Worm (Caenorhabditis elegans) whole organism, L4 larva: ENCODE data around the gene Y57G11C.51.

ENCODE experiments used
- F26F4.8 ChIP-seq: fragments of 200-800 bp; sonication (Bioruptor generic); conservative IDR thresholded peaks from 2 replicates; pipeline ENCODE4 v1.3.6; 2022; ENCODE audit warnings: missing genetic modification characterization, missing compliant biosample characterization
- F44E2.7 ChIP-seq: fragments of 200-800 bp; sonication (Bioruptor generic); IDR thresholded peaks from 2 replicates; pipeline ENCODE4 v2.1.2; 2022; ENCODE audit warnings: missing genetic modification characterization, missing compliant biosample characterization
- F49E8.2 ChIP-seq: sonication (generic microtip); optimal IDR thresholded peaks from 2 replicates; lab custom pipeline; 2016; ENCODE audit warnings: missing compliant biosample characterization, mild to moderate bottlenecking, missing genetic modification characterization, borderline replicate concordance
- Y105C5A.15 ChIP-seq: fragments of 200-800 bp; sonication (Bioruptor generic); IDR thresholded peaks from 2 replicates; pipeline ENCODE4 v1.3.6; 2022; ENCODE audit warnings: missing genetic modification characterization, missing compliant biosample characterization
- Y75B8A.6 ChIP-seq: fragments of 200-800 bp; sonication (Bioruptor generic); IDR thresholded peaks from 2 replicates; pipeline ENCODE4 v1.3.6; 2022; ENCODE audit warnings: missing genetic modification reagents, missing genetic modification characterization, missing compliant biosample characterization
- aha-1 ChIP-seq: fragments of 150-350 bp; peaks from one replicate; lab custom pipeline; 2014; ENCODE audit warnings: missing biosample characterization, missing genetic modification characterization
- ama-1 ChIP-seq: fragments of 150-350 bp; optimal IDR thresholded peaks from 2 replicates; lab custom pipeline; 2014; ENCODE audit warnings: inconsistent platforms, mixed read lengths
- ceh-44 ChIP-seq: fragments of 200-800 bp; sonication (Bioruptor generic); IDR thresholded peaks from 2 replicates; pipeline ENCODE4 v1.3.6; 2022; ENCODE audit warnings: missing genetic modification reagents, missing genetic modification characterization, missing compliant biosample characterization
- cey-2 ChIP-seq: sonication (generic microtip); optimal IDR thresholded peaks from 3 replicates; lab custom pipeline; 2017; ENCODE audit warnings: missing genetic modification characterization, mild to moderate bottlenecking, missing compliant biosample characterization, antibody characterized with exemption, borderline replicate concordance; ENCODE audit not compliant: insufficient read depth
- daf-16 ChIP-seq, 3 experiments: sonication (generic microtip); optimal IDR thresholded peaks; 2 replicates each; lab custom pipeline; 2016 to 2017; ENCODE audit warnings: missing genetic modification characterization in 3 of 3, missing genetic modification reagents in 3 of 3, mild to moderate bottlenecking in 2 of 3, missing compliant biosample characterization in 2 of 3, missing biosample characterization in 1 of 3, moderate library complexity in 1 of 3
- daf-19 ChIP-seq: fragments of 200-800 bp; sonication (Bioruptor generic); conservative IDR thresholded peaks from 2 replicates; pipeline ENCODE4 v1.3.6; 2022; ENCODE audit warnings: missing genetic modification characterization, missing compliant biosample characterization
- dpl-1 ChIP-seq: fragments of 150-350 bp; optimal IDR thresholded peaks from 2 replicates; lab custom pipeline; 2014; ENCODE audit warnings: missing biosample characterization, missing genetic modification reagents, missing genetic modification characterization
- duxl-1 ChIP-seq: sonication (generic microtip); optimal IDR thresholded peaks from 2 replicates; lab custom pipeline; 2016; ENCODE audit warnings: mild to moderate bottlenecking, missing genetic modification characterization, moderate library complexity, missing compliant biosample characterization; ENCODE audit not compliant: poor library complexity
- egl-43 ChIP-seq: fragments of 200-800 bp; sonication (Bioruptor generic); IDR thresholded peaks from 2 replicates; pipeline ENCODE4 v1.3.6; 2022; ENCODE audit warnings: missing genetic modification reagents, missing genetic modification characterization, missing compliant biosample characterization
- jun-1 ChIP-seq: fragments of 150-350 bp; optimal IDR thresholded peaks from 2 replicates; lab custom pipeline; 2014; ENCODE audit warnings: missing biosample characterization, missing genetic modification reagents, missing genetic modification characterization
- lin-39 ChIP-seq: fragments of 150-350 bp; optimal IDR thresholded peaks from 2 replicates; lab custom pipeline; 2014; ENCODE audit warnings: missing biosample characterization, missing genetic modification reagents, missing genetic modification characterization
- lsy-2 ChIP-seq, 2 experiments: fragments of 150-350 bp in 1 of 2; sonication (generic microtip) in 1 of 2; optimal IDR thresholded peaks; 2 replicates each; lab custom pipeline; 2014 to 2017; ENCODE audit warnings: missing biosample characterization in 2 of 2, missing genetic modification characterization in 2 of 2
- madf-9 ChIP-seq: fragments of 200-800 bp; sonication (Bioruptor generic); conservative IDR thresholded peaks from 2 replicates; pipeline ENCODE4 v1.3.6; 2022; ENCODE audit warnings: missing genetic modification reagents, missing genetic modification characterization, missing compliant biosample characterization
- mdl-1 ChIP-seq, 2 experiments: fragments of 150-350 bp in 1 of 2; sonication (generic microtip) in 1 of 2; optimal IDR thresholded peaks; 2 replicates each; lab custom pipeline; 2014 to 2017; ENCODE audit warnings: missing biosample characterization in 2 of 2, missing genetic modification characterization in 2 of 2
- nhr-102 ChIP-seq: sonication (generic microtip); optimal IDR thresholded peaks from 2 replicates; lab custom pipeline; 2016; ENCODE audit warnings: mild to moderate bottlenecking, missing genetic modification characterization, moderate library complexity, missing compliant biosample characterization
- nhr-237 ChIP-seq: sonication (generic microtip); optimal IDR thresholded peaks from 2 replicates; lab custom pipeline; 2017; ENCODE audit warnings: missing biosample characterization, missing genetic modification characterization
- nhr-28 ChIP-seq: fragments of 150-350 bp; optimal IDR thresholded peaks from 2 replicates; lab custom pipeline; 2014; ENCODE audit warnings: missing biosample characterization, missing genetic modification characterization
- php-3 ChIP-seq: fragments of 200-800 bp; sonication (Bioruptor generic); IDR thresholded peaks from 2 replicates; pipeline ENCODE4 v1.3.6; 2022; ENCODE audit warnings: missing genetic modification reagents, missing genetic modification characterization, missing compliant biosample characterization
- skn-1 ChIP-seq: fragments of 150-350 bp; optimal IDR thresholded peaks from 2 replicates; lab custom pipeline; 2014; ENCODE audit warnings: missing biosample characterization, missing genetic modification characterization
- snpc-1.2 ChIP-seq: fragments of 200-800 bp; sonication (Bioruptor generic); IDR thresholded peaks from 2 replicates; pipeline ENCODE4 v1.3.6; 2022; ENCODE audit warnings: missing genetic modification reagents, missing genetic modification characterization, missing compliant biosample characterization
- tra-1 ChIP-seq: fragments of 200-800 bp; sonication (Bioruptor generic); IDR thresholded peaks from 2 replicates; pipeline ENCODE4 v1.3.6; 2022; ENCODE audit warnings: missing genetic modification reagents, missing genetic modification characterization, missing compliant biosample characterization
- unc-39 ChIP-seq: sonication (generic microtip); optimal IDR thresholded peaks from 2 replicates; lab custom pipeline; 2017; ENCODE audit warnings: missing biosample characterization, missing genetic modification characterization
- vab-7 ChIP-seq: fragments of 200-800 bp; sonication (Bioruptor generic); IDR thresholded peaks from 2 replicates; pipeline ENCODE4 v1.3.6; 2022; ENCODE audit warnings: missing genetic modification reagents, missing genetic modification characterization, missing compliant biosample characterization
- zfp-3 ChIP-seq: fragments of 200-800 bp; sonication (Bioruptor generic); conservative IDR thresholded peaks from 2 replicates; pipeline ENCODE4 v1.3.6; 2022; ENCODE audit warnings: missing genetic modification reagents, missing genetic modification characterization, missing compliant biosample characterization

The Y57G11C.51 gene

DNA sequence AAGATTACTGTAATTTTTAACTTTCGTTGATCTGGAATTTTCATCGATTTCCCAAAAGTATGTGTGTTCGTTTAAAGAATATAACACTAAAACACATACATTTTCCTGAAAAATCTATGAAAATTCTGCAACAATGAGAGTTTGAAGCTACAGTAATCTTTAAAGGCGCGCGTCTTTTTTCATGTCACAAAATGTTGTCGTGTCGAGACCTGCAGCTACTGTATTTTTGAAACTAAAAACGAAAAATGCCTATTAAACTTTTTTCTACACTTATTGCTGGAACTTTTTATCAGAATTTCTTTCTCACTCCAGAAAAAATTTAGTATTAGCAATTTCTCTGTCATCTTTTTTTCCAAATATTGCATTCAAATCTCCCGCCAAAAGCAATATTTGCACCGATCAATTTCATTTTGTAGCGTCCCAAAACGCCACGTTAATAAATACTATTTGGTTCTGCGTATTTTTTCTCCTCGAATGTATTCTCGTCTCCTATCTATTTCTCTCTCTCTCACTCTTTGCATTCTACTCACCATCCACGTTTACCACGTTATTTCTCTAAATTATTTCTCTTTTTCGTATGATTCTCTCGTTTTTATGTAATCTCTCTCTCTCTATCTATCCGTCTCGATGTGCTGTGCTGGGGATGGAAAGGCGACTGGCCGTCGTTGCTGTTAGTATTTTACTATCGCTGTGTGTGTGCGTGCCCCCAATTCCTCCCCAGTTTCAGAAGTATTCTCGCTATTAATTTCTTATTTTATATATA, 12.2 kb upstream of the Y57G11C.51 start, which contains the start of gene melo-1 (continued):
- TF ChIP-seq nhr-28 (tag; lab: Kevin White, UChicago) (peak; percentile 50), skn-1 (tag; lab: Kevin White, UChicago) (no peak), daf-19 (GFP tag; lab: Robert Waterston, UW) (no peak), lin-39 (tag; lab: Kevin White, UChicago) (no peak), jun-1 (tag; lab: Kevin White, UChicago) (peak; percentile 4), nhr-237 (tag; lab: Kevin White, UChicago) (no peak)
- TF ChIP-seq, all 104 proteins: peak for 21

DNA sequence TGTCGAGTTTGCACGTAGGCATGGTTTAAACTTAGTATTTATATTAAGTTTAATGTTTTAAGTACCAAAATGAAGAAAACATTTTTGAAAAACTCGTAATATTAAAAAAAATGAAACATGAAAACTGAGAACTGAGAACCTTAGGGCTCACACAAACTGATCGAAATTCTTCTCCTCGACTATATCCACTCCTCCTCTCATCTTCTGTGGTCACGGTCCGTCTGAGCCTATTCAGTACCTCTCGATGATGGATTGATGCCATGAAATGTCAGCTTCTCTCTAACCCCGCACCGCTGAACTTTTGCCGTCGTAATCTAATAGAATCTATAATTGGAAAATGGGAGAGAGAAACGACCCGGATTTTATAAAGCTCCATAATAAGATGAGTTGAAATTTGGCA, 10.1 kb upstream of the Y57G11C.51 start, which contains the start of gene nlp-56:
TSS of gene nlp-56 (minus strand) at position 257 of the 400 bp plus-strand sequence.
- TF ChIP-seq ama-1 (lab: Kevin White, UChicago): no peak
- no peak for TF ChIP-seq unc-39 (tag; lab: Kevin White, UChicago)
- TF ChIP-seq snpc-1.2 (GFP tag; lab: Robert Waterston, UW): no peak
- TF ChIP-seq daf-16 (GFP tag; optimal IDR thresholded peaks at IDR 0.05; lab: Kevin White, UChicago): no peak
- no peak for TF ChIP-seq daf-16 (tag; optimal IDR thresholded peaks at IDR 0.05; lab: Kevin White, UChicago)
- peak; percentile 93 for TF ChIP-seq aha-1

- TF ChIP-seq F44E2.7 (GFP tag; lab: Robert Waterston, UW): no peak
- no peak for TF ChIP-seq tra-1 (GFP tag; lab: Robert Waterston, UW)
- TF ChIP-seq dpl-1 (GFP tag; lab: Kevin White, UChicago): no peak
- TF ChIP-seq cey-2 (tag; lab: Kevin White, UChicago): no peak
- TF ChIP-seq, all 104 proteins: peak for 0
Observed at ce11 chrIV:14782211-14782610, 7.9 kb upstream of the Y57G11C.51 start, which contains the start of gene Y57G11C.1130. Gene Y57G11C.1130 (plus strand): TSS chrIV:14782511.

ce11 chrIV:14781537-14781936, 7.2 kb upstream of the Y57G11C.51 start, which contains the start of gene Y57G11C.8:
Gene Y57G11C.8 (plus strand): TSS chrIV:14781837.
- TF ChIP-seq madf-9 (no peak), lsy-2 (tag; optimal IDR thresholded peaks at IDR 0.05; lab: Kevin White, UChicago) (no peak), nhr-102 (tag; lab: Kevin White, UChicago) (no peak), Y75B8A.6 (GFP tag; lab: Robert Waterston, UW) (no peak), Y105C5A.15 (GFP tag; lab: Robert Waterston, UW) (no peak), mdl-1 (tag; optimal IDR thresholded peaks at IDR 0.05; lab: Kevin White, UChicago) (no peak), php-3 (no peak), vab-7 (no peak), ceh-44 (GFP tag; lab: Robert Waterston, UW) (no peak), zfp-3 (GFP tag; lab: Robert Waterston, UW) (no peak), nhr-237 (tag; lab: Kevin White, UChicago) (no peak), skn-1 (tag; lab: Kevin White, UChicago) (no peak), egl-43 (GFP tag; lab: Robert Waterston, UW) (no peak), duxl-1 (no peak), F26F4.8 (GFP tag; lab: Robert Waterston, UW) (no peak)

DNA sequence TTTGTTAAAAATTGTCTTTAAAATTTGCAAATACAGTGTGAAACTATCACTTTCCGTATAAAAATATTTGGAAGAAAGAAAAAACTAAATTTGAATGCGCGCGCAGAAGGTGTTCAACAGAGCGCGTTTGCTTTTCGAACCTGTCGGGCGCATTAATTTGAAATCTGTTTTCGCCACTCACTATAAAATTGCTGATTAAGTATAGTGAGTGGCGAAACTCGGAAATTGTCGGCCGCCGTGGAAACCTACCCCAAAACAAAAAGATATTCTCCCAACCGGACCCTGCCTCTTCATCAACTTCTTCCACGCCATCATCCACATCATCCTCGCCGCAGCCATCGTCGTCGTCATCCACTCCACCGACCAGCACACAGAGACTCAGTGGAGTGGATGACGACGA, 6.2 kb upstream of the Y57G11C.51 start:
- peak; percentile 66 for TF ChIP-seq F49E8.2 (tag; lab: Kevin White, UChicago)
